Worm (Caenorhabditis elegans) whole organism, early embryonic: ENCODE data around the gene clec-52.

Experiments used
- B0310.2 ChIP-seq: sonication (generic microtip); optimal IDR thresholded peaks from 2 replicates; lab custom pipeline; 2016; ENCODE audit warnings: mild to moderate bottlenecking, missing genetic modification characterization, missing compliant biosample characterization
- F13C5.2 ChIP-seq: sonication (generic microtip); optimal IDR thresholded peaks from 2 replicates; lab custom pipeline; 2017; ENCODE audit warnings: mild to moderate bottlenecking, missing genetic modification characterization, inconsistent platforms, missing compliant biosample characterization
- aly-1 ChIP-seq: sonication (generic microtip); optimal IDR thresholded peaks from 2 replicates; lab custom pipeline; 2016; ENCODE audit warnings: missing genetic modification characterization, missing compliant biosample characterization
- ama-1 ChIP-seq: fragments of 150-350 bp; optimal IDR thresholded peaks from 2 replicates; lab custom pipeline; 2014
- ceh-13 ChIP-seq: fragments of 200-800 bp; sonication (Bioruptor generic); optimal IDR thresholded peaks from 2 replicates; lab custom pipeline; 2018; ENCODE audit warnings: mild to moderate bottlenecking, missing genetic modification characterization, missing compliant biosample characterization
- ceh-36 ChIP-seq: sonication (generic microtip); optimal IDR thresholded peaks from 2 replicates; lab custom pipeline; 2016; ENCODE audit warnings: missing genetic modification characterization, inconsistent platforms, missing compliant biosample characterization
- ets-7 ChIP-seq: sonication (generic microtip); optimal IDR thresholded peaks from 2 replicates; lab custom pipeline; 2016; ENCODE audit warnings: missing genotype, missing genetic modification characterization, missing compliant biosample characterization
- flt-1 ChIP-seq: fragments of 200-800 bp; sonication (Bioruptor generic); IDR thresholded peaks from 2 replicates; pipeline ENCODE4 v1.3.6; 2022; ENCODE audit warnings: missing genetic modification characterization, missing compliant biosample characterization
- hmbx-1 ChIP-seq: sonication (generic microtip); optimal IDR thresholded peaks from 2 replicates; lab custom pipeline; 2016; ENCODE audit warnings: mild to moderate bottlenecking, missing genetic modification characterization, missing compliant biosample characterization
- hmg-4 ChIP-seq: fragments of 200-800 bp; sonication (Bioruptor generic); optimal IDR thresholded peaks from 2 replicates; lab custom pipeline; 2018; ENCODE audit warnings: mild to moderate bottlenecking, missing genetic modification characterization, missing compliant biosample characterization
- hnd-1 ChIP-seq: sonication (generic microtip); optimal IDR thresholded peaks from 2 replicates; lab custom pipeline; 2016; ENCODE audit warnings: missing genetic modification characterization, missing compliant biosample characterization
- pes-1 ChIP-seq: fragments of 200-800 bp; sonication (Bioruptor generic); IDR thresholded peaks from 2 replicates; pipeline ENCODE4 v1.3.6; 2022; ENCODE audit warnings: missing genetic modification reagents, missing genetic modification characterization, missing compliant biosample characterization
- scrt-1 ChIP-seq: fragments of 200-800 bp; sonication (Bioruptor generic); IDR thresholded peaks from 2 replicates; pipeline ENCODE4 v1.3.6; 2022; ENCODE audit warnings: missing genetic modification characterization, missing compliant biosample characterization
- sea-1 ChIP-seq: fragments of 200-800 bp; sonication (Bioruptor generic); conservative IDR thresholded peaks from 2 replicates; pipeline ENCODE4 v1.3.6; 2022; ENCODE audit warnings: missing genetic modification characterization, missing compliant biosample characterization
- tbx-11 ChIP-seq: fragments of 200-800 bp; sonication (Bioruptor generic); IDR thresholded peaks from 2 replicates; pipeline ENCODE4 v1.3.6; 2022; ENCODE audit warnings: missing genetic modification characterization, missing compliant biosample characterization
- tbx-37 ChIP-seq: fragments of 200-800 bp; sonication (Bioruptor generic); conservative IDR thresholded peaks from 2 replicates; pipeline ENCODE4 v1.3.6; 2022; ENCODE audit warnings: missing genetic modification reagents, missing genetic modification characterization, missing compliant biosample characterization
- tra-4 ChIP-seq: sonication (generic microtip); optimal IDR thresholded peaks from 2 replicates; lab custom pipeline; 2017; ENCODE audit warnings: missing genetic modification characterization, missing compliant biosample characterization

The clec-52 gene

ce11 chrIV:8175686-8176532 is 7.3 kb upstream of the clec-52 start, which contains the start of gene pct-1:
Gene pct-1 (plus strand): TSS chrIV:8176482.
- TF ChIP-seq ceh-36 (tag; lab: Kevin White, UChicago) (no peak), tbx-37 (GFP tag; lab: Robert Waterston, UW) (no peak), hmg-4 (GFP tag; lab: Kevin White, UChicago) (no peak), tbx-11 (GFP tag; lab: Robert Waterston, UW) (no peak), aly-1 (tag; lab: Kevin White, UChicago) (no peak), hnd-1 (tag; lab: Kevin White, UChicago) (no peak), F13C5.2 (tag; lab: Kevin White, UChicago) (no peak), sea-1 (GFP tag; lab: Robert Waterston, UW) (no peak), tra-4 (tag; lab: Kevin White, UChicago) (no peak), ceh-13 (GFP tag; lab: Kevin White, UChicago) (no peak), scrt-1 (GFP tag; lab: Robert Waterston, UW) (no peak), ets-7 (tag; lab: Kevin White, UChicago) (no peak)

- TF ChIP-seq tbx-37 (GFP tag; lab: Robert Waterston, UW) (no peak), pes-1 (GFP tag; lab: Robert Waterston, UW) (no peak), hmbx-1 (no peak), scrt-1 (GFP tag; lab: Robert Waterston, UW) (no peak), B0310.2 (tag; lab: Kevin White, UChicago) (no peak), hnd-1 (tag; lab: Kevin White, UChicago) (no peak)
These were observed 6.2 kb upstream of the clec-52 start for ce11 chrIV:8174792-8175191.

- TF ChIP-seq pes-1 (GFP tag; lab: Robert Waterston, UW), result no peak
- no peak for TF ChIP-seq sea-1 (GFP tag; lab: Robert Waterston, UW)
- no peak for TF ChIP-seq tbx-11 (GFP tag; lab: Robert Waterston, UW)
- no peak for TF ChIP-seq hmbx-1
- no peak for TF ChIP-seq B0310.2 (tag; lab: Kevin White, UChicago)
- no peak for TF ChIP-seq F13C5.2 (tag; lab: Kevin White, UChicago)
- no peak for TF ChIP-seq scrt-1 (GFP tag; lab: Robert Waterston, UW)
- no peak for TF ChIP-seq aly-1 (tag; lab: Kevin White, UChicago)
These were observed 5.0 kb upstream of the clec-52 start for ce11 chrIV:8173610-8174009.

- TF ChIP-seq hnd-1 (tag; lab: Kevin White, UChicago) (no peak), flt-1 (no peak), pes-1 (GFP tag; lab: Robert Waterston, UW) (no peak), ets-7 (tag; lab: Kevin White, UChicago) (no peak), tbx-37 (GFP tag; lab: Robert Waterston, UW) (no peak)
These were observed 2.8 kb upstream of the clec-52 start for ce11 chrIV:8171376-8171775.

ce11 chrIV:8170264-8170663 is 1.7 kb upstream of the clec-52 start:
- no peak for TF ChIP-seq tra-4 (tag; lab: Kevin White, UChicago)
- no peak for TF ChIP-seq pes-1 (GFP tag; lab: Robert Waterston, UW)
- no peak for TF ChIP-seq hmg-4 (GFP tag; lab: Kevin White, UChicago)
- no peak for TF ChIP-seq B0310.2 (tag; lab: Kevin White, UChicago)

- TF ChIP-seq pes-1 (GFP tag; lab: Robert Waterston, UW), result no peak
These were observed 1.1 kb upstream of the clec-52 start, which contains the start of gene C07G1.15 for ce11 chrIV:8169674-8170073. Gene C07G1.15 (plus strand): TSS chrIV:8169974.

ce11 chrIV:8165950-8166349 is 2.6 kb downstream of the clec-52 start, which contains the start of gene B0218.7:
Gene B0218.7 (minus strand): TSS chrIV:8166050.
- TF ChIP-seq hmg-4 (GFP tag; lab: Kevin White, UChicago), result no peak
- no peak for TF ChIP-seq scrt-1 (GFP tag; lab: Robert Waterston, UW)
- TF ChIP-seq tbx-37 (GFP tag; lab: Robert Waterston, UW), result no peak
- no peak for TF ChIP-seq ama-1 (lab: Kevin White, UChicago)
- TF ChIP-seq tbx-11 (GFP tag; lab: Robert Waterston, UW), result no peak
- no peak for TF ChIP-seq ceh-13 (GFP tag; lab: Kevin White, UChicago)
- TF ChIP-seq sea-1 (GFP tag; lab: Robert Waterston, UW), result no peak
- no peak for TF ChIP-seq hmbx-1
- no peak for TF ChIP-seq ceh-36 (tag; lab: Kevin White, UChicago)

ce11 chrIV:8164515-8164914 is 4.0 kb downstream of the clec-52 start:
- no peak for TF ChIP-seq B0310.2 (tag; lab: Kevin White, UChicago)

- TF ChIP-seq ama-1 (lab: Kevin White, UChicago) (no peak), tbx-37 (GFP tag; lab: Robert Waterston, UW) (no peak), tra-4 (tag; lab: Kevin White, UChicago) (no peak), ceh-13 (GFP tag; lab: Kevin White, UChicago) (no peak), ceh-36 (tag; lab: Kevin White, UChicago) (no peak), hmg-4 (GFP tag; lab: Kevin White, UChicago) (no peak), ets-7 (tag; lab: Kevin White, UChicago) (no peak), sea-1 (GFP tag; lab: Robert Waterston, UW) (no peak), B0310.2 (tag; lab: Kevin White, UChicago) (no peak), hnd-1 (tag; lab: Kevin White, UChicago) (no peak), F13C5.2 (tag; lab: Kevin White, UChicago) (no peak), tbx-11 (GFP tag; lab: Robert Waterston, UW) (no peak), hmbx-1 (no peak), flt-1 (no peak), scrt-1 (GFP tag; lab: Robert Waterston, UW) (no peak), aly-1 (tag; lab: Kevin White, UChicago) (no peak), pes-1 (GFP tag; lab: Robert Waterston, UW) (no peak)
These were observed 4.9 kb downstream of the clec-52 start, which contains the start of gene clec-51 for ce11 chrIV:8163687-8164086. Gene clec-51 (minus strand): TSS chrIV:8163800.
